Worm (Caenorhabditis elegans) whole organism, mixed stage, embryonic: ENCODE data around the gene aco-2.

ENCODE experiments used
- blmp-1 ChIP-seq: fragments of 150-350 bp; optimal IDR thresholded peaks from 2 replicates; lab custom pipeline; 2014; ENCODE audit warnings: missing biosample characterization, missing genetic modification characterization
- cnd-1 ChIP-seq: fragments of 200-800 bp; sonication (Bioruptor generic); optimal IDR thresholded peaks from 2 replicates; lab custom pipeline; 2018; ENCODE audit warnings: mild to moderate bottlenecking, missing genetic modification characterization, missing compliant biosample characterization
- elt-1 ChIP-seq: sonication (generic microtip); optimal IDR thresholded peaks from 2 replicates; lab custom pipeline; 2017; ENCODE audit warnings: missing genetic modification characterization, mild to moderate bottlenecking, missing compliant biosample characterization, antibody characterized with exemption, moderate library complexity, borderline replicate concordance; ENCODE audit not compliant: insufficient read depth
- lin-13 ChIP-seq: fragments of 150-350 bp; optimal IDR thresholded peaks from 2 replicates; lab custom pipeline; 2014; ENCODE audit warnings: missing biosample characterization, missing genetic modification characterization
- lsy-2 ChIP-seq: fragments of 150-350 bp; optimal IDR thresholded peaks from 2 replicates; lab custom pipeline; 2014; ENCODE audit warnings: missing biosample characterization, missing genetic modification characterization
- mab-5 ChIP-seq: fragments of 150-350 bp; optimal IDR thresholded peaks from 2 replicates; lab custom pipeline; 2014; ENCODE audit warnings: missing biosample characterization, missing genetic modification characterization
- unc-39 ChIP-seq: fragments of 150-350 bp; optimal IDR thresholded peaks from 2 replicates; lab custom pipeline; 2014; ENCODE audit warnings: missing biosample characterization, missing genetic modification characterization

DNA sequence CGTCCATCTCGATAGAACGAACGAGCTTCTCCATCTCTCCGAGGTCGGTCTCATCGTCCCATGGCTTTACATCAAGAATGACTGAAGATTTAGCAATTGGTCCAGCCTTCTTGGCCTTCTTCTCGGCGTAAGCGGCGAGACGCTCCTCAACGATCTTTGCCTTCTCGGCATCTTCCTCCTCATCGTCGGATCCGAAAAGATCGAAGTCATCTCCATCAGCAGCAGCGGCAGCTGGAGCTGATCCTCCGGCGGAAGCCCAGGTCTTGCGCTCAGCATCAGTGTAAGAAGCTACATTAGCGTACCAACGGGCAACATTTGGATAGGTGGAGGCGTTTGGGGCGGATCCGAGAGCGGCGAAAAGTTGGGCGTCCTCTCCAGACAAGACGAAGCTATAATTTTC lies 830 bp upstream of the aco-2 start:
- TF ChIP-seq lin-13 (tag; lab: Kevin White, UChicago) = no peak
- TF ChIP-seq cnd-1 = no peak
- TF ChIP-seq mab-5 (tag; lab: Kevin White, UChicago) = no peak
- TF ChIP-seq lsy-2 (tag; lab: Kevin White, UChicago) = no peak
- TF ChIP-seq unc-39 (tag; lab: Kevin White, UChicago) = no peak
- TF ChIP-seq elt-1 (tag; lab: Kevin White, UChicago) = no peak
- TF ChIP-seq blmp-1 (tag; lab: Kevin White, UChicago) = no peak
